Fruit fly (Drosophila melanogaster) whole organism, pupa: ENCODE results near the gene CG6066.

Experiments used
- CG10348 ChIP-seq: fragments of 200-800 bp; sonication (Bioruptor generic); IDR thresholded peaks from 2 replicates; pipeline ENCODE4 v1.3.6; 2022; ENCODE audit warnings: missing biosample characterization, missing genetic modification characterization
- CG12605 ChIP-seq: fragments of 200-800 bp; sonication (Bioruptor generic); IDR thresholded peaks from 2 replicates; pipeline ENCODE4 v1.3.6; 2022; ENCODE audit warnings: missing biosample characterization, missing genetic modification characterization
- CG13204 ChIP-seq: fragments of 200-800 bp; sonication (Bioruptor generic); optimal IDR thresholded peaks from 2 replicates; lab custom pipeline; 2018; ENCODE audit warnings: missing biosample characterization, mild to moderate bottlenecking, missing genetic modification characterization, moderate library complexity
- CG8159 ChIP-seq: fragments of 200-800 bp; sonication (Bioruptor generic); optimal IDR thresholded peaks from 3 replicates; lab custom pipeline; 2018; ENCODE audit warnings: missing biosample characterization, mild to moderate bottlenecking, missing genetic modification characterization, moderate library complexity
- CG8301 ChIP-seq: fragments of 200-800 bp; sonication (Bioruptor generic); optimal IDR thresholded peaks from 2 replicates; lab custom pipeline; 2018; ENCODE audit warnings: missing biosample characterization, mild to moderate bottlenecking, missing genetic modification characterization
- CG9948 ChIP-seq: fragments of 200-800 bp; sonication (Bioruptor generic); optimal IDR thresholded peaks from 2 replicates; lab custom pipeline; 2018; ENCODE audit warnings: missing biosample characterization, mild to moderate bottlenecking, missing genetic modification characterization, moderate library complexity
- D1 ChIP-seq: fragments of 200-800 bp; sonication (Bioruptor generic); optimal IDR thresholded peaks from 2 replicates; lab custom pipeline; 2018; ENCODE audit warnings: missing biosample characterization, mild to moderate bottlenecking, missing genetic modification characterization, moderate library complexity
- EcR ChIP-seq: fragments of 200-800 bp; sonication (Bioruptor generic); optimal IDR thresholded peaks from 3 replicates; lab custom pipeline; 2019; ENCODE audit warnings: missing biosample characterization, missing genetic modification characterization, mild to moderate bottlenecking, moderate library complexity, missing genetic modification reagents
- Ets98B ChIP-seq: fragments of 200-800 bp; sonication (Bioruptor generic); IDR thresholded peaks from 2 replicates; pipeline ENCODE4 v1.3.6; 2022; ENCODE audit warnings: missing biosample characterization, missing genetic modification characterization
- Pif1B ChIP-seq: fragments of 200-800 bp; sonication (Bioruptor generic); optimal IDR thresholded peaks from 3 replicates; lab custom pipeline; 2016; ENCODE audit warnings: missing biosample characterization, missing genetic modification characterization
- Snoo ChIP-seq: fragments of 200-800 bp; sonication (Bioruptor generic); optimal IDR thresholded peaks from 3 replicates; lab custom pipeline; 2017; ENCODE audit warnings: missing biosample characterization, mild to moderate bottlenecking, missing genetic modification characterization, inconsistent platforms
- gl ChIP-seq: fragments of 200-800 bp; sonication (Bioruptor generic); optimal IDR thresholded peaks from 2 replicates; lab custom pipeline; 2018; ENCODE audit warnings: missing biosample characterization, mild to moderate bottlenecking, missing genetic modification characterization

DNA sequence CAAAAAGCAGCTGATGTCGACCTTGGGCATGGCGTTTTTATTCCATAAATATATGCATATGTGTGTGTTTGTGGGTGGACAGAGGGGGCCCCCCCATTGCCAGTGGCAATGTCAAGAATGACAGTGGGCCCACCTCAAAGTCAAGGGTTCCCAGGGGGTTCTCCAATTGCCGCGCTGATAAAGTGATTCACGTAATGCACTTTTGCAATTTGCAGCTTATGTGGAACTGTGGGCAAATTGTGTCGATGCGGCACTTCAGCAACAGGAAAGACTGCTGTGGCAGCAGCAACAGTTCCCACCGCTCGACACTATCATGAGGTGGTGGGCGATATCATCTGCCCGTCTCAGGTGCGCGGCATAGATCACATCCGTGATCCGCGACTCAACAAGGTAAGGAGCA lies 37.5 kb upstream of the CG6066 start:
- TF ChIP-seq EcR (GFP tag; lab: Kevin White, UChicago), result no peak
- no peak for TF ChIP-seq Ets98B (GFP tag; lab: Robert Waterston, UW)
- no peak for TF ChIP-seq gl (tag; lab: Kevin White, UChicago)
- no peak for TF ChIP-seq CG13204 (GFP tag; lab: Kevin White, UChicago)
- TF ChIP-seq Pif1B (GFP tag; lab: Kevin White, UChicago), result no peak
- TF ChIP-seq D1 (tag; lab: Kevin White, UChicago), result no peak
- TF ChIP-seq CG8159, result no peak
- no peak for TF ChIP-seq CG12605 (GFP tag; lab: Robert Waterston, UW)
- TF ChIP-seq CG8301 (tag; lab: Kevin White, UChicago), result no peak
- no peak for TF ChIP-seq Snoo (tag; lab: Kevin White, UChicago)
- no peak for TF ChIP-seq CG9948 (tag; lab: Kevin White, UChicago)
- no peak for TF ChIP-seq CG10348 (GFP tag; lab: Robert Waterston, UW)
